Fruit fly (Drosophila melanogaster) whole organism, larva: ENCODE results near the gene CG14635.

Experiments used
- noc ChIP-seq: fragments of 200-800 bp; sonication (Bioruptor generic); optimal IDR thresholded peaks from 3 replicates; lab custom pipeline; 2019; ENCODE audit warnings: missing biosample characterization, mild to moderate bottlenecking, missing genetic modification characterization, moderate library complexity

Gene CG14635

DNA sequence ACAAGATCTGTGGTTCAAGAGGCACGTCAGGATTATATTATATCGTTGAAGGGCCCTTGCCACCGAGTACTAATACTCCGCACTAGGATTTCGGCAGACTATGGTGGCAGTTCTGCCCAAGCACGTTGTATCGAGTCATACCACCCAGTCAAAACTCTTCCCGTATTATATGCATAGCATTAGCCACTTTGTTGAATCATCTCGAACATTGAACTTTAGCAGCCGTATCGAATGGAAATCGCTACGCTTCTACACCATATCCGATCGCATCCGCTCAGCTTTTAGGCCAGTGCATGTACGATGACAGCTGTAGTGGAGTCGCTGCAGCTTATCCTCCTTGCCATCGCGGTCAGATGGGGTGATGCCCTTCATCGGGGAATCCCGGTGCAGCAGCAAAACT, 30.8 kb downstream of the CG14635 start, which contains the start of gene CG11664:
Gene CG11664, plus strand, starts transcription at position 301 of the 400 bp plus-strand sequence.
- no peak for TF ChIP-seq noc (tag; lab: Kevin White, UChicago)

DNA sequence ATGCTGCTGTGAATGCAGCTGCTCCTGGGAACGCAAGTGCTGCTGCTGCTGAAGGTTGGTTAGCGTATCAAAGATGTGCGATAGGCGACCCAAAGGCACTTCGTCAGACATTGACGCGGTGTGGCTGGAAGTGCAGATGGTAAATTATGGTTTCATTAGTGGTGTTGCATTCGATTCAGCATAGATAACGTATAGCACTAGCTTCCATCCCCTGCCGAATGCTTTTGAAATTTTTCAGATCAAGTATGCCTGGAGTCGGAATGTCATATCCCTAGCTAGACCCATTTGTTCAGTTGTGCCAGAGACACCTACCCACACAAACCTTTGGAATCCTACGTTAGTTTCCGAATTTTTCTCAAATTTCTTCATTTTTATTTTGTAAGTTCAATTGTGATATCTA, 49.6 kb downstream of the CG14635 start, which contains the start of gene CG11663:
Gene CG11663, plus strand, starts transcription at position 301 of the 400 bp plus-strand sequence.
- no peak for TF ChIP-seq noc (tag; lab: Kevin White, UChicago)
